Worm (Caenorhabditis elegans): Measurements from ENCODE around the gene srw-138.

Gene srw-138

DNA sequence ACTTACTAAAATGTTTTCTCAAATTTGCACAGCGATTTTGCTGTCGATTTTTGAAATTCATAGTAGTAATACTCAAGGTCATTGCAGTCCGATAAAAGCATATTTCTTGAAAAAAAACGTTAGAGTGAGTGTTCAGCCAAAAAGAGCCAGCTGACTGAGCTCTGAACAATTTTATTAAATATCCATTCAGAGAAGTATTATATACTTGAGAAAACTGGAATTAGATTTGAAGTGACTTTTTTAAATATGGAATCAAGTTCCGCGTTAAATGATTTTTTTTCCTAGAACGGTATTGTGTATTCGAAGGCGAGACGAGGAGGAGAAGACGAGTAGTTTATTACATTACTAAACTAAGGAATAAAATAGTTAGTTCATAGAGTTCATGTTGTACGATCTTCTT, 28.6 kb upstream of the srw-138 start, which contains the start of gene srw-121:
srw-121 (minus strand) TSS at position 101 of the 400 bp plus-strand sequence.
- TF ChIP-seq fax-1 (tag; optimal IDR thresholded peaks at IDR 0.05), result no peak
- TF ChIP-seq ceh-45 (GFP tag; IDR thresholded peaks at IDR 0.05), result no peak
- no peak for TF ChIP-seq ahr-1 (tag; optimal IDR thresholded peaks at IDR 0.05)
- no peak for TF ChIP-seq ceh-48 (tag; optimal IDR thresholded peaks at IDR 0.05)
- no peak for TF ChIP-seq ceh-9 (tag; optimal IDR thresholded peaks at IDR 0.05)
- TF ChIP-seq nhr-11 (tag; optimal IDR thresholded peaks at IDR 0.05), result no peak
- no peak for TF ChIP-seq K02D7.2 (tag; optimal IDR thresholded peaks at IDR 0.05)
- no peak for TF ChIP-seq ztf-16 (tag; optimal IDR thresholded peaks at IDR 0.05)
- no peak for TF ChIP-seq rnt-1 (tag; optimal IDR thresholded peaks at IDR 0.05)

DNA sequence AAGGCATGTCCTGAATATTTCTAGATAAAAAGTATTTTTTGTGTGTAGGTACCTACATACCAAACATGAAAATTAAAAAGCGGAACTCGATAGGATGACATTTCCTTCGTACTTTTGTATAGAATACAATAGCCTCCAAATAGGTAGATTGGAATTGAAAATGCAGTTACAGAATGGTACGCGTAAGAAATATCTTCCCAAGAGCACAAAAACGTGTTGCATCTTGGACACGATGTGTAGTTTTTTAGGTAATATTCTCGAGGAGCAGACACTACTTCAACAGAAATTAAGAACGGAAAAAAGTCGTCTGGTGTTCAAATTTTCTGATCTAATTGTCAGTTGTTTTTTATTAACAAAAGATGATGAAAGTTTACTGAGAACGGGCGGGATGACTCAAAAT, 24.5 kb upstream of the srw-138 start, which contains the start of gene srh-85:
srh-85 (minus strand) TSS at position 101 of the 400 bp plus-strand sequence.
- no peak for TF ChIP-seq pat-9 (tag; optimal IDR thresholded peaks at IDR 0.05)
- no peak for TF ChIP-seq mec-3 (tag; optimal IDR thresholded peaks at IDR 0.05; ENCODE audit: borderline replicate concordance)

DNA sequence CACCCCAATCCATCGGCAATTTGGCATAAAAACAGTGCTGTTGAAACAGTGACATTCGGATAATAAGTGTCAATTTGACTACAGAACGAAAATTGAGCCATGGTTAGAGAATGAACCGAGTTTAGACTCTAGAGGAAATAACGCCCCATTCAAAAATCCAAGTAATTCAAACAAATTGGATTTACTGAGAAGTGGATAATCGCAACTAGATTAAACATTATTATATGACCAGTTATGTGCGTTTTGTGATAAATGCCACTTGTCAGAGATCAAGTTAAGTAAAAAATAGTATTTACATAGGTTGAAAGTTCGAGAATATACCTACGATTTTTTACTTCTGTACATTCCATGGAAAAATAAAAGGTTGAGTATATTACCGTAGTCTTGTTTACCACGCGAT, 22.4 kb upstream of the srw-138 start, which contains the start of gene srw-139:
srw-139 (minus strand) TSS at position 101 of the 400 bp plus-strand sequence.
- TF ChIP-seq unc-42 (tag; optimal IDR thresholded peaks at IDR 0.05) (no peak), sox-4 (tag; optimal IDR thresholded peaks at IDR 0.05) (no peak), ceh-31 (tag; optimal IDR thresholded peaks at IDR 0.05) (no peak), nhr-11 (tag; optimal IDR thresholded peaks at IDR 0.05) (no peak), ceh-9 (tag; optimal IDR thresholded peaks at IDR 0.05) (no peak), pha-2 (tag; optimal IDR thresholded peaks at IDR 0.05) (no peak), che-1 (tag; optimal IDR thresholded peaks at IDR 0.05) (no peak), ceh-14 (tag; optimal IDR thresholded peaks at IDR 0.05) (no peak), pax-1 (tag; optimal IDR thresholded peaks at IDR 0.05) (no peak), tbx-2 (tag; optimal IDR thresholded peaks at IDR 0.05) (no peak), ama-1 (optimal IDR thresholded peaks at IDR 0.05) (no peak), ttx-3 (tag; optimal IDR thresholded peaks at IDR 0.05) (no peak), pag-3 (tag; optimal IDR thresholded peaks at IDR 0.05; ENCODE audit: borderline replicate concordance) (no peak), nhr-232 (tag; optimal IDR thresholded peaks at IDR 0.05) (no peak), dve-1 (tag; optimal IDR thresholded peaks at IDR 0.05) (no peak), K02D7.2 (tag; optimal IDR thresholded peaks at IDR 0.05) (no peak), ref-2 (tag; optimal IDR thresholded peaks at IDR 0.05) (no peak), dmd-4 (tag; optimal IDR thresholded peaks at IDR 0.05; ENCODE audit: borderline replicate concordance) (no peak), tbx-7 (tag; optimal IDR thresholded peaks at IDR 0.05) (no peak), gmeb-2 (tag; optimal IDR thresholded peaks at IDR 0.05) (no peak)

- TF ChIP-seq sox-4 (tag; optimal IDR thresholded peaks at IDR 0.05) (no peak), eyg-1 (tag; optimal IDR thresholded peaks at IDR 0.05) (no peak), tbx-2 (tag; optimal IDR thresholded peaks at IDR 0.05) (no peak)
Measured at ce11 chrV:2983351-2983750, 20.5 kb upstream of the srw-138 start, which contains the start of gene srw-117. srw-117 (minus strand) TSS chrV:2983451.

- no peak for TF ChIP-seq tbx-7 (tag; optimal IDR thresholded peaks at IDR 0.05)
- no peak for TF ChIP-seq pag-3 (tag; optimal IDR thresholded peaks at IDR 0.05; ENCODE audit: borderline replicate concordance)
- no peak for TF ChIP-seq pax-1 (tag; optimal IDR thresholded peaks at IDR 0.05)
- TF ChIP-seq eyg-1 (tag; optimal IDR thresholded peaks at IDR 0.05), result no peak
- no peak for TF ChIP-seq ets-4 (tag; optimal IDR thresholded peaks at IDR 0.05)
- TF ChIP-seq sox-2 (GFP tag; IDR thresholded peaks at IDR 0.05), result no peak
- no peak for TF ChIP-seq unc-86 (tag; optimal IDR thresholded peaks at IDR 0.05)
Measured at ce11 chrV:2979978-2980377, 17.1 kb upstream of the srw-138 start, which contains the start of gene srw-118. srw-118 (minus strand) TSS chrV:2980078.

DNA sequence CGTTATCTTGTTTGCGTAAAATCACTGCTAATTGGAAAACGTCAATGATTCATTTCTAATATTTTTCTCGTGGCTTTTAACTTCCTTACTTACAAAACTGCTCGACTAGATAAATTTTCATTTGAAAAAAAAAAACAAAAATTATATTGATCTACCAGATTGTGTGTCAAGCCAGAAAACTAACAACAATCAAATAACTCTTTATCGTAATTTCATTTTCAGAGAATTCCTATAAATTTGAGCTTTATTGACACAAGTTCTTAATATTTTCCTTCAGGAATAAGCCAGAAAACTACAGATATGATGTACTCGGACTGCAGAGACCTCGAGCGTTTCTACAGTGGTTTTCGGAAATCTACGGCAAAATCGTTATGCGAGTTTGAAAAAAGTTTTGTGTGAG, 13.4 kb upstream of the srw-138 start, which contains the start of gene srw-124:
srw-124 (plus strand) TSS at position 301 of the 400 bp plus-strand sequence.
- TF ChIP-seq nhr-232 (tag; optimal IDR thresholded peaks at IDR 0.05) (no peak), fkh-10 (GFP tag; optimal IDR thresholded peaks at IDR 0.05) (no peak), che-1 (tag; optimal IDR thresholded peaks at IDR 0.05) (no peak), fkh-6 (tag; optimal IDR thresholded peaks at IDR 0.05) (no peak), npax-4 (tag; optimal IDR thresholded peaks at IDR 0.05) (no peak), unc-55 (GFP tag; optimal IDR thresholded peaks at IDR 0.05) (no peak), ceh-9 (tag; optimal IDR thresholded peaks at IDR 0.05) (no peak), T23F11.4 (GFP tag; optimal IDR thresholded peaks at IDR 0.05) (no peak), ceh-2 (tag; optimal IDR thresholded peaks at IDR 0.05) (no peak), hlh-15 (tag; optimal IDR thresholded peaks at IDR 0.05) (no peak), C08G9.2 (tag; optimal IDR thresholded peaks at IDR 0.05) (no peak), sox-2 (GFP tag; IDR thresholded peaks at IDR 0.05) (no peak), hlh-30 (tag; optimal IDR thresholded peaks at IDR 0.05; ENCODE audit: insufficient read depth) (no peak), ets-4 (tag; optimal IDR thresholded peaks at IDR 0.05) (no peak), pax-1 (tag; optimal IDR thresholded peaks at IDR 0.05) (no peak), ceh-22 (tag; optimal IDR thresholded peaks at IDR 0.05) (no peak), Y22D7AL.16 (tag; optimal IDR thresholded peaks at IDR 0.05) (no peak), ceh-45 (GFP tag; IDR thresholded peaks at IDR 0.05) (no peak)
